Worm (Caenorhabditis elegans) whole organism, L2 larva: ENCODE results near the gene sri-60.

Experiments
- C34F6.9 ChIP-seq: fragments of 150-350 bp; optimal IDR thresholded peaks from 2 replicates; lab custom pipeline; 2014; ENCODE audit warnings: missing biosample characterization, missing genetic modification characterization
- R02D3.7 ChIP-seq: fragments of 150-350 bp; optimal IDR thresholded peaks from 2 replicates; lab custom pipeline; 2014; ENCODE audit warnings: missing biosample characterization, missing genetic modification characterization
- Y55F3AM.14 ChIP-seq: fragments of 200-800 bp; sonication (Bioruptor generic); optimal IDR thresholded peaks from 2 replicates; lab custom pipeline; 2018; ENCODE audit warnings: mild to moderate bottlenecking, missing genetic modification characterization, missing compliant biosample characterization
- alr-1 ChIP-seq: fragments of 150-350 bp; optimal IDR thresholded peaks from 2 replicates; lab custom pipeline; 2014; ENCODE audit warnings: missing biosample characterization, missing genetic modification characterization
- ama-1 ChIP-seq: fragments of 150-350 bp; optimal IDR thresholded peaks from 2 replicates; lab custom pipeline; 2018; ENCODE audit warnings: inconsistent platforms
- blmp-1 ChIP-seq: sonication (generic microtip); optimal IDR thresholded peaks from 2 replicates; lab custom pipeline; 2017; ENCODE audit warnings: missing genetic modification characterization, mild to moderate bottlenecking, missing compliant biosample characterization, antibody characterized with exemption, moderate library complexity; ENCODE audit not compliant: insufficient read depth
- crh-2 ChIP-seq: sonication (generic microtip); optimal IDR thresholded peaks from 2 replicates; lab custom pipeline; 2017; ENCODE audit warnings: missing biosample characterization, missing genetic modification characterization
- dmd-4 ChIP-seq: sonication (generic microtip); optimal IDR thresholded peaks from 2 replicates; lab custom pipeline; 2017; ENCODE audit warnings: missing biosample characterization, missing genetic modification characterization
- egl-27 ChIP-seq: sonication (generic microtip); optimal IDR thresholded peaks from 3 replicates; lab custom pipeline; 2017; ENCODE audit warnings: missing biosample characterization, missing genetic modification reagents, missing genetic modification characterization
- gmeb-1 ChIP-seq: fragments of 150-350 bp; optimal IDR thresholded peaks from 2 replicates; lab custom pipeline; 2014; ENCODE audit warnings: missing biosample characterization, missing genetic modification characterization
- lin-13 ChIP-seq: fragments of 150-350 bp; optimal IDR thresholded peaks from 2 replicates; lab custom pipeline; 2014; ENCODE audit warnings: missing biosample characterization, missing genetic modification reagents, missing genetic modification characterization
- lin-39 ChIP-seq: fragments of 150-350 bp; optimal IDR thresholded peaks from 2 replicates; lab custom pipeline; 2014; ENCODE audit warnings: missing biosample characterization, missing genetic modification reagents, missing genetic modification characterization
- mab-5 ChIP-seq: fragments of 150-350 bp; optimal IDR thresholded peaks from 2 replicates; lab custom pipeline; 2014; ENCODE audit warnings: missing biosample characterization, missing genetic modification characterization
- mbf-1 ChIP-seq: sonication (generic microtip); optimal IDR thresholded peaks from 2 replicates; lab custom pipeline; 2017; ENCODE audit warnings: missing biosample characterization, missing genetic modification characterization
- mdl-1 ChIP-seq, 2 experiments: fragments of 150-350 bp in 1 of 2; sonication (generic microtip) in 1 of 2; optimal IDR thresholded peaks; 2 replicates each; lab custom pipeline; 2017; ENCODE audit warnings: missing biosample characterization in 2 of 2, missing genetic modification characterization in 2 of 2
- nhr-10 ChIP-seq: sonication (generic microtip); optimal IDR thresholded peaks from 2 replicates; lab custom pipeline; 2017; ENCODE audit warnings: missing biosample characterization, missing genetic modification characterization
- nhr-11 ChIP-seq: fragments of 150-350 bp; optimal IDR thresholded peaks from 2 replicates; lab custom pipeline; 2014; ENCODE audit warnings: missing biosample characterization, missing genetic modification characterization
- nhr-12 ChIP-seq: fragments of 150-350 bp; optimal IDR thresholded peaks from 2 replicates; lab custom pipeline; 2014; ENCODE audit warnings: missing biosample characterization, missing genetic modification characterization
- nhr-129 ChIP-seq: fragments of 150-350 bp; optimal IDR thresholded peaks from 2 replicates; lab custom pipeline; 2014; ENCODE audit warnings: missing biosample characterization, missing genetic modification characterization
- nhr-237 ChIP-seq: fragments of 150-350 bp; optimal IDR thresholded peaks from 2 replicates; lab custom pipeline; 2014; ENCODE audit warnings: missing biosample characterization, missing genetic modification characterization
- nhr-25 ChIP-seq: fragments of 150-350 bp; sonication (generic microtip); optimal IDR thresholded peaks from 3 replicates; lab custom pipeline; 2014; ENCODE audit warnings: missing biosample characterization, missing genetic modification characterization
- nhr-6 ChIP-seq: fragments of 150-350 bp; optimal IDR thresholded peaks from 2 replicates; lab custom pipeline; 2014; ENCODE audit warnings: missing biosample characterization, missing genetic modification characterization
- nhr-77 ChIP-seq: fragments of 150-350 bp; optimal IDR thresholded peaks from 2 replicates; lab custom pipeline; 2014; ENCODE audit warnings: missing biosample characterization, missing genetic modification characterization
- peb-1 ChIP-seq: fragments of 150-350 bp; optimal IDR thresholded peaks from 2 replicates; lab custom pipeline; 2014; ENCODE audit warnings: missing biosample characterization, missing genetic modification characterization
- skn-1 ChIP-seq: sonication (generic microtip); optimal IDR thresholded peaks from 2 replicates; lab custom pipeline; 2017; ENCODE audit warnings: missing biosample characterization, missing genetic modification characterization
- sma-9 ChIP-seq, 2 experiments: fragments of 150-350 bp in 1 of 2; sonication (generic microtip) in 1 of 2; optimal IDR thresholded peaks; 2 replicates each; lab custom pipeline; 2014 to 2016; ENCODE audit warnings: missing genetic modification characterization in 2 of 2, mild to moderate bottlenecking in 1 of 2, missing biosample characterization in 1 of 2, missing compliant biosample characterization in 1 of 2, missing genetic modification reagents in 1 of 2, moderate library complexity in 1 of 2
- snpc-4 ChIP-seq: fragments of 150-350 bp; optimal IDR thresholded peaks from 2 replicates; lab custom pipeline; 2014; ENCODE audit warnings: missing biosample characterization, missing genetic modification characterization
- unc-39 ChIP-seq: fragments of 150-350 bp; optimal IDR thresholded peaks from 2 replicates; lab custom pipeline; 2014; ENCODE audit warnings: missing biosample characterization, missing genetic modification characterization
- unc-62 ChIP-seq: fragments of 150-350 bp; optimal IDR thresholded peaks from 2 replicates; lab custom pipeline; 2014; ENCODE audit warnings: missing biosample characterization, missing genetic modification reagents, missing genetic modification characterization
- zag-1 ChIP-seq: fragments of 150-350 bp; optimal IDR thresholded peaks from 2 replicates; lab custom pipeline; 2014; ENCODE audit warnings: missing biosample characterization, missing genetic modification characterization
- ztf-1 ChIP-seq: fragments of 200-800 bp; sonication (Bioruptor generic); conservative IDR thresholded peaks from 2 replicates; pipeline ENCODE4 v1.3.6; 2022; ENCODE audit warnings: missing genetic modification characterization, missing compliant biosample characterization
- ztf-11 ChIP-seq: sonication (generic microtip); optimal IDR thresholded peaks from 2 replicates; lab custom pipeline; 2017; ENCODE audit warnings: missing biosample characterization, missing genetic modification characterization
- ztf-4 ChIP-seq: fragments of 150-350 bp; optimal IDR thresholded peaks from 2 replicates; lab custom pipeline; 2014; ENCODE audit warnings: missing biosample characterization, missing genetic modification characterization

Gene sri-60

ce11 chrII:2721992-2722391 lies 19.3 kb upstream of the sri-60 start:
- TF ChIP-seq mdl-1 (tag; optimal IDR thresholded peaks at IDR 0.05; lab: Kevin White, UChicago) = no peak
- TF ChIP-seq peb-1 = no peak
- TF ChIP-seq zag-1 = no peak
- no peak for TF ChIP-seq lin-13
- TF ChIP-seq R02D3.7 (tag; lab: Kevin White, UChicago) = no peak
- no peak for TF ChIP-seq ztf-11 (tag; lab: Kevin White, UChicago)
- no peak for TF ChIP-seq nhr-25 (tag; lab: Kevin White, UChicago)
- TF ChIP-seq nhr-77 (tag; lab: Kevin White, UChicago) = no peak
- no peak for TF ChIP-seq skn-1 (tag; lab: Kevin White, UChicago)
- TF ChIP-seq sma-9 (GFP tag; optimal IDR thresholded peaks at IDR 0.05; lab: Kevin White, UChicago) = no peak
- TF ChIP-seq sma-9 (tag; optimal IDR thresholded peaks at IDR 0.05; lab: Kevin White, UChicago) = no peak
- TF ChIP-seq ama-1 (lab: Kevin White, UChicago) = no peak
- TF ChIP-seq lin-39 (tag; lab: Kevin White, UChicago) = no peak
- TF ChIP-seq nhr-11 (tag; lab: Kevin White, UChicago) = no peak
- TF ChIP-seq alr-1 = no peak
- TF ChIP-seq snpc-4 (tag; lab: Kevin White, UChicago) = no peak
- TF ChIP-seq gmeb-1 = no peak

- no peak for TF ChIP-seq mab-5 (tag; lab: Kevin White, UChicago)
- no peak for TF ChIP-seq skn-1 (tag; lab: Kevin White, UChicago)
- TF ChIP-seq egl-27 (tag; lab: Kevin White, UChicago) = no peak
- no peak for TF ChIP-seq nhr-10 (tag; lab: Kevin White, UChicago)
- TF ChIP-seq R02D3.7 (tag; lab: Kevin White, UChicago) = no peak
- no peak for TF ChIP-seq blmp-1 (tag; lab: Kevin White, UChicago)
- no peak for TF ChIP-seq lin-39 (tag; lab: Kevin White, UChicago)
- no peak for TF ChIP-seq alr-1
- TF ChIP-seq dmd-4 (tag; lab: Kevin White, UChicago) = no peak
- TF ChIP-seq Y55F3AM.14 (GFP tag; lab: Kevin White, UChicago) = no peak
Measured at ce11 chrII:2719212-2719611, 16.6 kb upstream of the sri-60 start.

- TF ChIP-seq dmd-4 (tag; lab: Kevin White, UChicago) (no peak), egl-27 (tag; lab: Kevin White, UChicago) (no peak), R02D3.7 (tag; lab: Kevin White, UChicago) (no peak), nhr-129 (tag; lab: Kevin White, UChicago) (no peak), unc-62 (GFP tag; lab: Kevin White, UChicago) (no peak), nhr-6 (tag; lab: Kevin White, UChicago) (no peak), ztf-1 (no peak)
Measured at ce11 chrII:2717335-2717734, 14.7 kb upstream of the sri-60 start, which contains the start of gene T05A8.3. Gene T05A8.3 (minus strand): TSS chrII:2717435.

ce11 chrII:2710919-2711318 lies 8.3 kb upstream of the sri-60 start, which contains the start of gene T05A8.2:
Gene T05A8.2 (minus strand): TSS chrII:2711019.
- no peak for TF ChIP-seq snpc-4 (tag; lab: Kevin White, UChicago)
- no peak for TF ChIP-seq dmd-4 (tag; lab: Kevin White, UChicago)
- no peak for TF ChIP-seq C34F6.9 (tag; lab: Kevin White, UChicago)
- no peak for TF ChIP-seq nhr-11 (tag; lab: Kevin White, UChicago)
- TF ChIP-seq crh-2 (tag; lab: Kevin White, UChicago) = no peak
- TF ChIP-seq nhr-237 (tag; lab: Kevin White, UChicago) = no peak
- no peak for TF ChIP-seq R02D3.7 (tag; lab: Kevin White, UChicago)
- no peak for TF ChIP-seq ztf-4 (tag; lab: Kevin White, UChicago)
- no peak for TF ChIP-seq ama-1 (lab: Kevin White, UChicago)
- TF ChIP-seq mab-5 (tag; lab: Kevin White, UChicago) = no peak
- TF ChIP-seq ztf-11 (tag; lab: Kevin White, UChicago) = no peak
- TF ChIP-seq skn-1 (tag; lab: Kevin White, UChicago) = no peak
- TF ChIP-seq mdl-1 (tag; optimal IDR thresholded peaks at IDR 0.05; lab: Kevin White, UChicago) = no peak
- no peak for TF ChIP-seq sma-9 (GFP tag; optimal IDR thresholded peaks at IDR 0.05; lab: Kevin White, UChicago)
- TF ChIP-seq sma-9 (tag; optimal IDR thresholded peaks at IDR 0.05; lab: Kevin White, UChicago) = no peak
- TF ChIP-seq unc-62 (GFP tag; lab: Kevin White, UChicago) = no peak
- no peak for TF ChIP-seq nhr-12
- no peak for TF ChIP-seq lin-13
- no peak for TF ChIP-seq unc-39
- no peak for TF ChIP-seq mbf-1

ce11 chrII:2709942-2710341 lies 7.3 kb upstream of the sri-60 start, which contains the start of gene T05A8.1:
Gene T05A8.1 (minus strand): TSS chrII:2710042.
- TF ChIP-seq nhr-6 (tag; lab: Kevin White, UChicago) (no peak), nhr-77 (tag; lab: Kevin White, UChicago) (no peak), unc-39 (no peak), blmp-1 (tag; lab: Kevin White, UChicago) (no peak), ztf-4 (tag; lab: Kevin White, UChicago) (no peak)
- TF ChIP-seq, all 48 proteins: peak for 0
